Fruit fly (Drosophila melanogaster) whole organism, pupa: ENCODE measurements around the gene Trf4-2.

Source experiments
- CG10348 ChIP-seq: fragments of 200-800 bp; sonication (Bioruptor generic); IDR thresholded peaks from 2 replicates; pipeline ENCODE4 v1.3.6; 2022; ENCODE audit warnings: missing biosample characterization, missing genetic modification characterization
- CG12605 ChIP-seq: fragments of 200-800 bp; sonication (Bioruptor generic); IDR thresholded peaks from 2 replicates; pipeline ENCODE4 v1.3.6; 2022; ENCODE audit warnings: missing biosample characterization, missing genetic modification characterization
- CG13204 ChIP-seq: fragments of 200-800 bp; sonication (Bioruptor generic); optimal IDR thresholded peaks from 2 replicates; lab custom pipeline; 2018; ENCODE audit warnings: missing biosample characterization, mild to moderate bottlenecking, missing genetic modification characterization, moderate library complexity
- CG14655 ChIP-seq: fragments of 200-800 bp; sonication (Bioruptor generic); optimal IDR thresholded peaks from 3 replicates; lab custom pipeline; 2017; ENCODE audit warnings: mild to moderate bottlenecking, missing biosample characterization, missing genetic modification reagents, missing genetic modification characterization
- CG15710 ChIP-seq: fragments of 200-800 bp; sonication (Bioruptor generic); optimal IDR thresholded peaks from 2 replicates; lab custom pipeline; 2018; ENCODE audit warnings: missing biosample characterization, mild to moderate bottlenecking, missing genetic modification characterization, moderate library complexity
- CG17806 ChIP-seq: fragments of 200-800 bp; sonication (Bioruptor generic); optimal IDR thresholded peaks from 2 replicates; lab custom pipeline; 2018; ENCODE audit warnings: missing biosample characterization, mild to moderate bottlenecking, missing genetic modification characterization, moderate library complexity
- CG32121 ChIP-seq: fragments of 200-800 bp; sonication (Bioruptor generic); IDR thresholded peaks from 2 replicates; pipeline ENCODE4 v1.3.6; 2022; ENCODE audit warnings: missing biosample characterization, missing genetic modification characterization
- CG34367 ChIP-seq: fragments of 200-800 bp; sonication (Bioruptor generic); optimal IDR thresholded peaks from 2 replicates; lab custom pipeline; 2018; ENCODE audit warnings: missing biosample characterization, mild to moderate bottlenecking, missing genetic modification characterization
- CG4496 ChIP-seq: fragments of 200-800 bp; sonication (Bioruptor generic); IDR thresholded peaks from 3 replicates; pipeline ENCODE4 v1.3.6; 2022; ENCODE audit warnings: missing biosample characterization, missing genetic modification characterization
- CG8159 ChIP-seq: fragments of 200-800 bp; sonication (Bioruptor generic); optimal IDR thresholded peaks from 3 replicates; lab custom pipeline; 2018; ENCODE audit warnings: missing biosample characterization, mild to moderate bottlenecking, missing genetic modification characterization, moderate library complexity
- CG8301 ChIP-seq: fragments of 200-800 bp; sonication (Bioruptor generic); optimal IDR thresholded peaks from 2 replicates; lab custom pipeline; 2018; ENCODE audit warnings: missing biosample characterization, mild to moderate bottlenecking, missing genetic modification characterization
- CG9948 ChIP-seq: fragments of 200-800 bp; sonication (Bioruptor generic); optimal IDR thresholded peaks from 2 replicates; lab custom pipeline; 2018; ENCODE audit warnings: missing biosample characterization, mild to moderate bottlenecking, missing genetic modification characterization, moderate library complexity
- D1 ChIP-seq: fragments of 200-800 bp; sonication (Bioruptor generic); optimal IDR thresholded peaks from 2 replicates; lab custom pipeline; 2018; ENCODE audit warnings: missing biosample characterization, mild to moderate bottlenecking, missing genetic modification characterization, moderate library complexity
- EcR ChIP-seq: fragments of 200-800 bp; sonication (Bioruptor generic); optimal IDR thresholded peaks from 3 replicates; lab custom pipeline; 2019; ENCODE audit warnings: missing biosample characterization, missing genetic modification characterization, mild to moderate bottlenecking, moderate library complexity, missing genetic modification reagents
- Ets98B ChIP-seq: fragments of 200-800 bp; sonication (Bioruptor generic); IDR thresholded peaks from 2 replicates; pipeline ENCODE4 v1.3.6; 2022; ENCODE audit warnings: missing biosample characterization, missing genetic modification characterization
- Pif1A ChIP-seq: fragments of 200-800 bp; sonication (Bioruptor generic); optimal IDR thresholded peaks from 3 replicates; lab custom pipeline; 2016; ENCODE audit warnings: missing biosample characterization, missing genetic modification characterization
- Pif1B ChIP-seq: fragments of 200-800 bp; sonication (Bioruptor generic); optimal IDR thresholded peaks from 3 replicates; lab custom pipeline; 2016; ENCODE audit warnings: missing biosample characterization, missing genetic modification characterization
- Snoo ChIP-seq: fragments of 200-800 bp; sonication (Bioruptor generic); optimal IDR thresholded peaks from 3 replicates; lab custom pipeline; 2017; ENCODE audit warnings: missing biosample characterization, mild to moderate bottlenecking, missing genetic modification characterization, inconsistent platforms
- fd96Ca ChIP-seq: fragments of 200-800 bp; sonication (Bioruptor generic); IDR thresholded peaks from 3 replicates; pipeline ENCODE4 v1.3.6; 2022; ENCODE audit warnings: missing biosample characterization, missing genetic modification characterization
- gl ChIP-seq: fragments of 200-800 bp; sonication (Bioruptor generic); optimal IDR thresholded peaks from 2 replicates; lab custom pipeline; 2018; ENCODE audit warnings: missing biosample characterization, mild to moderate bottlenecking, missing genetic modification characterization
- rn ChIP-seq: fragments of 200-800 bp; sonication (Bioruptor generic); IDR thresholded peaks from 2 replicates; pipeline ENCODE4 v1.3.6; 2022; ENCODE audit warnings: missing biosample characterization, missing genetic modification characterization

Gene Trf4-2

DNA sequence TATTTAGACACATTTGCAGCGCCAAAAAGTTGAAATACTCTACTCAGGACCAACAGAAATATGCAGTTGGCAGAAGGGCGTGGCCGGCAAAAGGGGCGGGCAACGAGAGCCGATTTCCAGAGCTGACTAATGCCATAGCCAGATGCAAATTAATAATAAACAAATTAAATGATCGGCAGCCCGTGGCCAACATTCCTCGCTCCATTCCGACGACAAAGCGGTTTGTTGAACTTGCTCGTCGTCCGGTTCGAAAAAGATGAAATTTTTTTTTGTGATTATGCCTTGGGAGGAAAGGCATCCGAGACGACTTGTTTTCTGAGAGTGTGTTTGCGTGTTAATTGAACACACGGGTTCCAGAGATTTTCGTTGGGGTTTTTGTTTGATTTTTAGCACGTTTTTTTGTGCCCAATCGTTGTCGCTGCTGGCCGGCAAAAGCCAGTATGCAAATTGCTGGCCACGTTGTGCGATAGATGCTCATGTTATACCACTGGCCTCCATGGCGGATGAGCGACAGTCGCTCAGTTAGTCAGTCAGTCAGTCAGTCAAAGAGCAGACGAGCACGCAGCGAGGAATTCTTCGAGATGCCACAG is 35.6 kb upstream of the Trf4-2 start:
- TF ChIP-seq Ets98B (GFP tag; lab: Robert Waterston, UW) = no peak
- TF ChIP-seq CG4496 = no peak
- TF ChIP-seq Snoo (tag; lab: Kevin White, UChicago) = no peak
- TF ChIP-seq CG8159 (tag; lab: Kevin White, UChicago) = no peak
- 0 out of 3 replicates have a peak, but pooled peaks have one; percentile 26 for TF ChIP-seq fd96Ca (GFP tag; lab: Robert Waterston, UW)
- peak; percentile 89 for TF ChIP-seq EcR (GFP tag; lab: Kevin White, UChicago)
- no peak for TF ChIP-seq CG13204 (GFP tag; lab: Kevin White, UChicago)
- TF ChIP-seq rn (GFP tag; lab: Robert Waterston, UW) = no peak
- TF ChIP-seq, all 21 proteins: peak for 2

DNA sequence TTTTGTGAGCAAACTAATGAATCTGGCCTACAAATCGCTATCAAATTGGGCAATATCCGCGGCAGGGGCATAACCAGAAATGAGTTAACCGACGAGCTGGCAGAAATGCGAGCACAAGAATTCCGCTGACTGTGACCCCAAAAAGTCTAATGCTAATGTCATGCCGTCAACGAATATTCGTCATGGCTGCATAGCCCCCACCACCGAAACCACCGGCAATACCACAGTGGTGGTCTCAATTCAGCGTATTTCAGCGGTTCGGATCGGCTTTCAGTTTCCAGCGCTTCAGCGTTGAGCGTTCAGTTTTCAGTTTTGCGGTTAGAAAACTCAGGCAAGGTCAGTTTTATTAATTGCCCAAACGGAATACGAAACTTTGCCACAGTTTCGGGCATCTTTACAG is 34.8 kb upstream of the Trf4-2 start:
- TF ChIP-seq Ets98B (GFP tag; lab: Robert Waterston, UW) = no peak
- TF ChIP-seq CG12605 = no peak
- no peak for TF ChIP-seq Pif1B (GFP tag; lab: Kevin White, UChicago)
- no peak for TF ChIP-seq Snoo (tag; lab: Kevin White, UChicago)
- no peak for TF ChIP-seq CG8301 (tag; lab: Kevin White, UChicago)
- no peak for TF ChIP-seq CG34367
- TF ChIP-seq fd96Ca (GFP tag; lab: Robert Waterston, UW) = no peak
- no peak for TF ChIP-seq CG17806 (tag; lab: Kevin White, UChicago)
- TF ChIP-seq CG15710 (tag; lab: Kevin White, UChicago) = no peak
- TF ChIP-seq rn (GFP tag; lab: Robert Waterston, UW) = no peak
- no peak for TF ChIP-seq CG8159 (tag; lab: Kevin White, UChicago)
- no peak for TF ChIP-seq CG10348
- no peak for TF ChIP-seq D1 (tag; lab: Kevin White, UChicago)
- no peak for TF ChIP-seq Pif1A (GFP tag; lab: Kevin White, UChicago)
- no peak for TF ChIP-seq CG32121
- TF ChIP-seq EcR (GFP tag; lab: Kevin White, UChicago) = no peak
- TF ChIP-seq gl (tag; lab: Kevin White, UChicago) = no peak
- TF ChIP-seq CG14655 (GFP tag; lab: Kevin White, UChicago) = no peak
- TF ChIP-seq CG9948 (tag; lab: Kevin White, UChicago) = no peak
- no peak for TF ChIP-seq CG4496

- no peak; the same call in 1 of the 2 replicates for TF ChIP-seq CG32121
- no peak for TF ChIP-seq CG10348
- peak; percentile 3 for TF ChIP-seq Pif1A (GFP tag; lab: Kevin White, UChicago)
- no peak for TF ChIP-seq gl (tag; lab: Kevin White, UChicago)
- TF ChIP-seq D1 (tag; lab: Kevin White, UChicago) = no peak
- TF ChIP-seq rn (GFP tag; lab: Robert Waterston, UW) = no peak
- TF ChIP-seq fd96Ca (GFP tag; lab: Robert Waterston, UW) = peak; percentile 50; the same call in 1 of the 3 replicates
- TF ChIP-seq CG4496 = no peak
- TF ChIP-seq CG8159 (tag; lab: Kevin White, UChicago) = no peak
- no peak for TF ChIP-seq CG12605
- no peak for TF ChIP-seq Snoo (tag; lab: Kevin White, UChicago)
- TF ChIP-seq CG14655 (GFP tag; lab: Kevin White, UChicago) = peak; percentile 45
- no peak for TF ChIP-seq Pif1B (GFP tag; lab: Kevin White, UChicago)
- TF ChIP-seq CG17806 (tag; lab: Kevin White, UChicago) = no peak
- TF ChIP-seq Ets98B (GFP tag; lab: Robert Waterston, UW) = peak; percentile 39
- TF ChIP-seq CG8301 (tag; lab: Kevin White, UChicago) = peak; percentile 51
- TF ChIP-seq EcR (GFP tag; lab: Kevin White, UChicago) = no peak
Measured at dm6 chr3R:24890919-24891318, 34.1 kb upstream of the Trf4-2 start.

dm6 chr3R:24893320-24893955 is 31.6 kb upstream of the Trf4-2 start:
- TF ChIP-seq CG12605 = peak; percentile 56
- peak; percentile 61 for TF ChIP-seq Ets98B (GFP tag; lab: Robert Waterston, UW)
- TF ChIP-seq CG17806 (tag; lab: Kevin White, UChicago) = peak; percentile 95
- TF ChIP-seq CG13204 (GFP tag; lab: Kevin White, UChicago) = peak; percentile 51
- peak; percentile 79 for TF ChIP-seq CG4496
- TF ChIP-seq fd96Ca (GFP tag; lab: Robert Waterston, UW) = 0 out of 3 replicates have a peak, but pooled peaks have one; percentile 12
- TF ChIP-seq CG32121 = peak; percentile 88
- TF ChIP-seq EcR (GFP tag; lab: Kevin White, UChicago) = peak; percentile 79
- peak; percentile 94 for TF ChIP-seq CG8301 (tag; lab: Kevin White, UChicago)
- peak; percentile 91 for TF ChIP-seq CG15710 (tag; lab: Kevin White, UChicago)
- TF ChIP-seq D1 (tag; lab: Kevin White, UChicago) = peak; percentile 98
- peak; percentile 96 for TF ChIP-seq CG8159 (tag; lab: Kevin White, UChicago)
- peak; percentile 96 for TF ChIP-seq CG14655 (GFP tag; lab: Kevin White, UChicago)
- TF ChIP-seq Snoo (tag; lab: Kevin White, UChicago) = peak; percentile 82
- TF ChIP-seq CG34367 = peak; percentile 83
- TF ChIP-seq rn (GFP tag; lab: Robert Waterston, UW) = peak; percentile 64; the same call in 1 of the 2 replicates
- TF ChIP-seq Pif1A (GFP tag; lab: Kevin White, UChicago) = peak; percentile 70
- TF ChIP-seq Pif1B (GFP tag; lab: Kevin White, UChicago) = peak; percentile 76
- peak; percentile 74 for TF ChIP-seq gl (tag; lab: Kevin White, UChicago)
- peak; percentile 23; the same call in 1 of the 2 replicates for TF ChIP-seq CG10348
- TF ChIP-seq CG9948 (tag; lab: Kevin White, UChicago) = peak; percentile 95
